Worm (Caenorhabditis elegans) whole organism, mixed stage, embryonic: ENCODE measurements around the gene F35C8.5.

ENCODE experiments used
- M03D4.4 ChIP-seq: sonication (generic microtip); optimal IDR thresholded peaks from 2 replicates; lab custom pipeline; 2017; ENCODE audit warnings: mild to moderate bottlenecking, missing genetic modification characterization, missing compliant biosample characterization
- bed-3 ChIP-seq: fragments of 200-800 bp; sonication (Bioruptor generic); optimal IDR thresholded peaks from 3 replicates; lab custom pipeline; 2018; ENCODE audit warnings: mild to moderate bottlenecking, missing genetic modification characterization, moderate library complexity, missing compliant biosample characterization
- ceh-39 ChIP-seq: fragments of 150-350 bp; optimal IDR thresholded peaks from 2 replicates; lab custom pipeline; 2014; ENCODE audit warnings: missing biosample characterization, missing genetic modification characterization
- ceh-43 ChIP-seq: fragments of 200-800 bp; sonication (Bioruptor generic); optimal IDR thresholded peaks from 2 replicates; lab custom pipeline; 2018; ENCODE audit warnings: mild to moderate bottlenecking, missing genetic modification characterization, moderate library complexity, missing compliant biosample characterization
- ceh-83 ChIP-seq: fragments of 200-800 bp; sonication (Bioruptor generic); optimal IDR thresholded peaks from 2 replicates; lab custom pipeline; 2018; ENCODE audit warnings: mild to moderate bottlenecking, missing genetic modification characterization, missing compliant biosample characterization
- ces-1 ChIP-seq: fragments of 150-350 bp; optimal IDR thresholded peaks from 2 replicates; lab custom pipeline; 2014; ENCODE audit warnings: missing biosample characterization, missing genetic modification reagents, missing genetic modification characterization
- cnd-1 ChIP-seq: fragments of 200-800 bp; sonication (Bioruptor generic); optimal IDR thresholded peaks from 2 replicates; lab custom pipeline; 2018; ENCODE audit warnings: mild to moderate bottlenecking, missing genetic modification characterization, missing compliant biosample characterization
- drap-1 ChIP-seq: fragments of 200-800 bp; sonication (Bioruptor generic); optimal IDR thresholded peaks from 3 replicates; lab custom pipeline; 2018; ENCODE audit warnings: mild to moderate bottlenecking, missing genetic modification characterization, missing compliant biosample characterization
- elt-1 ChIP-seq: sonication (generic microtip); optimal IDR thresholded peaks from 2 replicates; lab custom pipeline; 2017; ENCODE audit warnings: missing genetic modification characterization, mild to moderate bottlenecking, missing compliant biosample characterization, antibody characterized with exemption, moderate library complexity, borderline replicate concordance; ENCODE audit not compliant: insufficient read depth
- elt-3 ChIP-seq: fragments of 150-350 bp; optimal IDR thresholded peaks from 2 replicates; lab custom pipeline; 2014; ENCODE audit warnings: missing biosample characterization, missing genetic modification characterization
- flh-1 ChIP-seq: fragments of 200-800 bp; sonication (Bioruptor generic); optimal IDR thresholded peaks from 2 replicates; lab custom pipeline; 2018; ENCODE audit warnings: mild to moderate bottlenecking, missing genetic modification characterization, moderate library complexity, missing compliant biosample characterization
- ham-2 ChIP-seq: fragments of 200-800 bp; sonication (Bioruptor generic); optimal IDR thresholded peaks from 2 replicates; lab custom pipeline; 2018; ENCODE audit warnings: mild to moderate bottlenecking, missing genetic modification characterization, missing compliant biosample characterization
- hlh-1 ChIP-seq: fragments of 150-350 bp; optimal IDR thresholded peaks from 2 replicates; lab custom pipeline; 2014; ENCODE audit warnings: missing biosample characterization, missing genetic modification reagents, missing genetic modification characterization
- lin-13 ChIP-seq: fragments of 150-350 bp; optimal IDR thresholded peaks from 2 replicates; lab custom pipeline; 2014; ENCODE audit warnings: missing biosample characterization, missing genetic modification characterization
- lsy-2 ChIP-seq: fragments of 150-350 bp; optimal IDR thresholded peaks from 2 replicates; lab custom pipeline; 2014; ENCODE audit warnings: missing biosample characterization, missing genetic modification characterization
- mab-5 ChIP-seq: fragments of 150-350 bp; optimal IDR thresholded peaks from 2 replicates; lab custom pipeline; 2014; ENCODE audit warnings: missing biosample characterization, missing genetic modification characterization
- mep-1 ChIP-seq: fragments of 150-350 bp; optimal IDR thresholded peaks from 2 replicates; lab custom pipeline; 2017; ENCODE audit warnings: missing biosample characterization, missing genetic modification reagents, missing genetic modification characterization, inconsistent platforms
- mls-2 ChIP-seq: sonication (generic microtip); optimal IDR thresholded peaks from 2 replicates; lab custom pipeline; 2016; ENCODE audit warnings: mild to moderate bottlenecking, missing genetic modification characterization, moderate library complexity, missing compliant biosample characterization
- nhr-12 ChIP-seq: fragments of 150-350 bp; optimal IDR thresholded peaks from 2 replicates; lab custom pipeline; 2014; ENCODE audit warnings: missing biosample characterization, missing genetic modification characterization
- nhr-2 ChIP-seq: fragments of 150-350 bp; optimal IDR thresholded peaks from 2 replicates; lab custom pipeline; 2014; ENCODE audit warnings: missing biosample characterization, missing genetic modification characterization
- nhr-237 ChIP-seq: fragments of 150-350 bp; optimal IDR thresholded peaks from 2 replicates; lab custom pipeline; 2014; ENCODE audit warnings: missing biosample characterization, missing genetic modification characterization
- nhr-28 ChIP-seq: fragments of 150-350 bp; optimal IDR thresholded peaks from 2 replicates; lab custom pipeline; 2014; ENCODE audit warnings: missing biosample characterization, missing genetic modification characterization
- nhr-76 ChIP-seq: sonication (generic microtip); optimal IDR thresholded peaks from 2 replicates; lab custom pipeline; 2017; ENCODE audit warnings: missing biosample characterization, missing genetic modification characterization
- sem-2 ChIP-seq: fragments of 200-800 bp; sonication (Bioruptor generic); optimal IDR thresholded peaks from 2 replicates; lab custom pipeline; 2018; ENCODE audit warnings: mild to moderate bottlenecking, missing genetic modification characterization, missing compliant biosample characterization
- snpc-4 ChIP-seq: fragments of 150-350 bp; optimal IDR thresholded peaks from 2 replicates; lab custom pipeline; 2014; ENCODE audit warnings: missing biosample characterization, missing genetic modification characterization
- sptf-1 ChIP-seq: sonication (generic microtip); optimal IDR thresholded peaks from 2 replicates; lab custom pipeline; 2017; ENCODE audit warnings: mild to moderate bottlenecking, missing genetic modification characterization, moderate library complexity, missing compliant biosample characterization
- tbx-8 ChIP-seq: fragments of 200-800 bp; sonication (Bioruptor generic); optimal IDR thresholded peaks from 2 replicates; lab custom pipeline; 2018; ENCODE audit warnings: mild to moderate bottlenecking, missing genetic modification characterization, moderate library complexity, missing compliant biosample characterization
- unc-120 ChIP-seq: sonication (generic microtip); optimal IDR thresholded peaks from 2 replicates; lab custom pipeline; 2017; ENCODE audit warnings: missing genetic modification characterization, missing compliant biosample characterization; ENCODE audit not compliant: poor library complexity, severe bottlenecking
- unc-39 ChIP-seq: fragments of 150-350 bp; optimal IDR thresholded peaks from 2 replicates; lab custom pipeline; 2014; ENCODE audit warnings: missing biosample characterization, missing genetic modification characterization
- unc-62 ChIP-seq: fragments of 150-350 bp; optimal IDR thresholded peaks from 2 replicates; lab custom pipeline; 2014; ENCODE audit warnings: missing biosample characterization, missing genetic modification reagents, missing genetic modification characterization
- zip-8 ChIP-seq: fragments of 150-350 bp; optimal IDR thresholded peaks from 2 replicates; lab custom pipeline; 2014; ENCODE audit warnings: missing biosample characterization, missing genetic modification characterization
- ztf-11 ChIP-seq: fragments of 150-350 bp; optimal IDR thresholded peaks from 2 replicates; lab custom pipeline; 2014; ENCODE audit warnings: missing biosample characterization, missing genetic modification characterization

F35C8.5 gene

ce11 chrX:5407271-5407670 lies 41.7 kb downstream of the F35C8.5 start:
- TF ChIP-seq nhr-237: no peak
- peak; percentile 82 for TF ChIP-seq ceh-83 (GFP tag; lab: Kevin White, UChicago)
- TF ChIP-seq ham-2 (GFP tag; lab: Kevin White, UChicago): peak; percentile 2
- no peak for TF ChIP-seq hlh-1 (tag; lab: Kevin White, UChicago)
- TF ChIP-seq sem-2: peak; percentile 27
- TF ChIP-seq drap-1 (GFP tag; lab: Kevin White, UChicago): peak; percentile 60
- no peak for TF ChIP-seq ces-1 (GFP tag; lab: Kevin White, UChicago)
- TF ChIP-seq elt-3 (tag; lab: Kevin White, UChicago): no peak
- TF ChIP-seq ztf-11: no peak
- TF ChIP-seq mab-5 (tag; lab: Kevin White, UChicago): no peak
- TF ChIP-seq lin-13 (tag; lab: Kevin White, UChicago): no peak
- TF ChIP-seq lsy-2 (tag; lab: Kevin White, UChicago): no peak
- TF ChIP-seq mls-2: peak; percentile 70
- TF ChIP-seq bed-3 (GFP tag; lab: Kevin White, UChicago): peak; percentile 17
- peak; percentile 53 for TF ChIP-seq cnd-1 (tag; lab: Kevin White, UChicago)
- TF ChIP-seq ceh-43 (GFP tag; lab: Kevin White, UChicago): peak; percentile 50
- peak; percentile 72 for TF ChIP-seq sptf-1 (tag; lab: Kevin White, UChicago)
- no peak for TF ChIP-seq nhr-76 (tag; lab: Kevin White, UChicago)
- TF ChIP-seq snpc-4 (tag; lab: Kevin White, UChicago): no peak
- peak; percentile 53 for TF ChIP-seq M03D4.4 (tag; lab: Kevin White, UChicago)
- TF ChIP-seq nhr-2 (tag; lab: Kevin White, UChicago): no peak
- TF ChIP-seq tbx-8 (GFP tag; lab: Kevin White, UChicago): no peak
- TF ChIP-seq mep-1 (tag; lab: Kevin White, UChicago): peak; percentile 5

- TF ChIP-seq elt-1 (tag; lab: Kevin White, UChicago): no peak
- no peak for TF ChIP-seq flh-1 (GFP tag; lab: Kevin White, UChicago)
- TF ChIP-seq nhr-28: no peak
- no peak for TF ChIP-seq lsy-2 (tag; lab: Kevin White, UChicago)
- TF ChIP-seq unc-62 (GFP tag; lab: Kevin White, UChicago): no peak
- TF ChIP-seq nhr-2 (tag; lab: Kevin White, UChicago): no peak
- no peak for TF ChIP-seq lin-13 (tag; lab: Kevin White, UChicago)
- no peak for TF ChIP-seq elt-3 (tag; lab: Kevin White, UChicago)
- no peak for TF ChIP-seq zip-8 (tag; lab: Kevin White, UChicago)
- no peak for TF ChIP-seq sem-2
- TF ChIP-seq nhr-12 (tag; lab: Kevin White, UChicago): no peak
- no peak for TF ChIP-seq drap-1 (GFP tag; lab: Kevin White, UChicago)
- TF ChIP-seq ceh-83 (GFP tag; lab: Kevin White, UChicago): no peak
- no peak for TF ChIP-seq ceh-39 (tag; lab: Kevin White, UChicago)
- no peak for TF ChIP-seq nhr-76 (tag; lab: Kevin White, UChicago)
- TF ChIP-seq mab-5 (tag; lab: Kevin White, UChicago): no peak
These were observed 47.9 kb downstream of the F35C8.5 start, which contains the start of gene pks-1 for ce11 chrX:5413510-5413909. pks-1 (plus strand) TSS chrX:5413810.

ce11 chrX:5414250-5414649 lies 48.6 kb downstream of the F35C8.5 start, which contains the start of gene C41A3.2:
C41A3.2 (minus strand) TSS chrX:5414350.
- TF ChIP-seq ham-2 (GFP tag; lab: Kevin White, UChicago): no peak
- no peak for TF ChIP-seq flh-1 (GFP tag; lab: Kevin White, UChicago)
- TF ChIP-seq nhr-28: no peak
- no peak for TF ChIP-seq ceh-43 (GFP tag; lab: Kevin White, UChicago)
- no peak for TF ChIP-seq unc-120 (tag; lab: Kevin White, UChicago)
- no peak for TF ChIP-seq nhr-76 (tag; lab: Kevin White, UChicago)
- TF ChIP-seq drap-1 (GFP tag; lab: Kevin White, UChicago): no peak
- TF ChIP-seq nhr-2 (tag; lab: Kevin White, UChicago): no peak
- TF ChIP-seq mab-5 (tag; lab: Kevin White, UChicago): no peak
- TF ChIP-seq nhr-12 (tag; lab: Kevin White, UChicago): no peak
- TF ChIP-seq cnd-1 (tag; lab: Kevin White, UChicago): no peak
- no peak for TF ChIP-seq unc-39 (tag; lab: Kevin White, UChicago)
- TF ChIP-seq ceh-83 (GFP tag; lab: Kevin White, UChicago): no peak
